Worm (Caenorhabditis elegans) whole organism, midembryonic: ENCODE measurements around the gene Y71H2AM.6.

Experiments
- flt-1 ChIP-seq: fragments of 200-800 bp; sonication (Bioruptor generic); IDR thresholded peaks from 2 replicates; pipeline ENCODE4 v1.3.6; 2022; ENCODE audit warnings: missing genetic modification characterization, missing compliant biosample characterization
- klf-2 ChIP-seq: fragments of 200-800 bp; sonication (Bioruptor generic); conservative IDR thresholded peaks from 2 replicates; pipeline ENCODE4 v1.3.6; 2022; ENCODE audit warnings: missing genetic modification reagents, missing genetic modification characterization, missing compliant biosample characterization
- ref-1 ChIP-seq: fragments of 200-800 bp; sonication (Bioruptor generic); conservative IDR thresholded peaks from 2 replicates; pipeline ENCODE4 v1.3.6; 2022; ENCODE audit warnings: missing genetic modification reagents, missing genetic modification characterization, missing compliant biosample characterization
- tab-1 ChIP-seq: fragments of 200-800 bp; sonication (Bioruptor generic); IDR thresholded peaks from 2 replicates; pipeline ENCODE4 v1.3.6; 2022; ENCODE audit warnings: missing genetic modification characterization, missing compliant biosample characterization

DNA sequence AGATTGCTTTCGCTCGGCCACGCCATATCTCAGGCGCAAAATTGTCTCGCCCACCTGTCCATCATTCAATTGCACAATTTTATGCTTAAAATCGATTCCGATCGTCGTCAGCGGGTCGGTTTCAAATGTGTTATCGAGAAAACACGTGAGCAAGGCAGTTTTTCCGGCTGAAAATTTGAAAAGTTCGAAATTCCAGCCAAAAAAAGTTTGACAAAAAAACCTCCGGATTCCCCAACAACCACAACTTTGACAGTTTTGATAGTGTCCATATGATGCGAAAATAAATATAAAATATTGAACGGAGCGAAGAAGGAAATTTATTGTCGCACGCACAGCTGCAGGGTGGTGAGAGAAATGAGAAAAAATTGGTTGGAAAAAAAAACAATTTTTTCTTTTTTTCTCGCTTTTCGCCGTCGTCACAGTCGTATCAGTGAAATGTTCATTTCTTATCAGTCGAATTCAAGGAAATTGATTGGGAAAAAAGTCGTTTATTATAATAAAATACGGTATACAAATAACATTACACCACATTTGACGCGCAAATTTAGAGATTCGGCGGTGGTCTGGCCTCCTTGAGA lies 47.2 kb upstream of the Y71H2AM.6 start, which contains the start of gene Y71H2AM.12:
- TF ChIP-seq tab-1 (GFP tag; lab: Robert Waterston, UW) (no peak), klf-2 (GFP tag; lab: Robert Waterston, UW) (no peak), ref-1 (GFP tag; lab: Robert Waterston, UW) (no peak), flt-1 (GFP tag; lab: Robert Waterston, UW) (no peak)
